Worm (Caenorhabditis elegans) whole organism, L3 larva: Measurements from ENCODE around the gene ram-2.

Experiments
- R02D3.7 ChIP-seq: fragments of 150-350 bp; optimal IDR thresholded peaks from 2 replicates; lab custom pipeline; 2014; ENCODE audit warnings: missing biosample characterization, missing genetic modification characterization
- ZK546.5 ChIP-seq: sonication (generic microtip); optimal IDR thresholded peaks from 2 replicates; lab custom pipeline; 2017; ENCODE audit warnings: missing biosample characterization, missing genetic modification characterization
- aly-2 ChIP-seq: fragments of 150-350 bp; optimal IDR thresholded peaks from 2 replicates; lab custom pipeline; 2014; ENCODE audit warnings: missing biosample characterization, missing genetic modification characterization
- ceh-16 ChIP-seq: sonication (generic microtip); optimal IDR thresholded peaks from 2 replicates; lab custom pipeline; 2017; ENCODE audit warnings: missing biosample characterization, missing genetic modification characterization
- ceh-82 ChIP-seq: fragments of 150-350 bp; optimal IDR thresholded peaks from 2 replicates; lab custom pipeline; 2014; ENCODE audit warnings: missing biosample characterization, missing genetic modification characterization
- ceh-9 ChIP-seq: sonication (generic microtip); optimal IDR thresholded peaks from 2 replicates; lab custom pipeline; 2018; ENCODE audit warnings: missing biosample characterization, missing genetic modification characterization
- daf-12 ChIP-seq: fragments of 150-350 bp; optimal IDR thresholded peaks from 2 replicates; lab custom pipeline; 2014; ENCODE audit warnings: missing biosample characterization, missing genetic modification reagents, missing genetic modification characterization
- egl-27 ChIP-seq: sonication (generic microtip); optimal IDR thresholded peaks from 4 replicates; lab custom pipeline; 2017; ENCODE audit warnings: missing biosample characterization, missing genetic modification reagents, missing genetic modification characterization
- egl-5 ChIP-seq: fragments of 150-350 bp; optimal IDR thresholded peaks from 2 replicates; lab custom pipeline; 2017; ENCODE audit warnings: missing biosample characterization, missing genetic modification reagents, missing genetic modification characterization, inconsistent platforms
- elt-1 ChIP-seq: fragments of 150-350 bp; optimal IDR thresholded peaks from 2 replicates; lab custom pipeline; 2014; ENCODE audit warnings: missing biosample characterization, missing genetic modification characterization
- elt-2 ChIP-seq: sonication (generic microtip); optimal IDR thresholded peaks from 2 replicates; lab custom pipeline; 2016; ENCODE audit warnings: missing genetic modification reagents, mild to moderate bottlenecking, missing genetic modification characterization, missing compliant biosample characterization
- elt-3 ChIP-seq, 3 experiments: fragments of 150-350 bp in 1 of 3; sonication (generic microtip) in 2 of 3; optimal IDR thresholded peaks; 2 replicates in 2 of 3; 4 replicates in 1 of 3; lab custom pipeline; 2014 to 2017; ENCODE audit warnings: missing biosample characterization in 3 of 3, missing genetic modification characterization in 3 of 3
- eor-1 ChIP-seq, 2 experiments: fragments of 150-350 bp; optimal IDR thresholded peaks; 2 replicates each; lab custom pipeline; 2014 to 2018; ENCODE audit warnings: missing biosample characterization in 2 of 2, missing genetic modification characterization in 2 of 2
- fkh-10 ChIP-seq: sonication (generic microtip); optimal IDR thresholded peaks from 2 replicates; lab custom pipeline; 2017; ENCODE audit warnings: missing biosample characterization, missing genetic modification reagents, missing genetic modification characterization
- fkh-2 ChIP-seq: fragments of 150-350 bp; optimal IDR thresholded peaks from 2 replicates; lab custom pipeline; 2014; ENCODE audit warnings: missing biosample characterization, missing genetic modification reagents, missing genetic modification characterization
- hmg-11 ChIP-seq: sonication (generic microtip); optimal IDR thresholded peaks from 2 replicates; lab custom pipeline; 2016; ENCODE audit warnings: missing genetic modification characterization, missing compliant biosample characterization
- jun-1 ChIP-seq: fragments of 150-350 bp; optimal IDR thresholded peaks from 2 replicates; lab custom pipeline; 2014; ENCODE audit warnings: missing biosample characterization, missing genetic modification reagents, missing genetic modification characterization
- lin-15B ChIP-seq: fragments of 150-350 bp; optimal IDR thresholded peaks from 2 replicates; lab custom pipeline; 2014; ENCODE audit warnings: missing biosample characterization, missing genetic modification characterization
- lin-39 ChIP-seq: fragments of 150-350 bp; optimal IDR thresholded peaks from 2 replicates; lab custom pipeline; 2018; ENCODE audit warnings: missing biosample characterization, missing genetic modification reagents, missing genetic modification characterization
- lsy-12 ChIP-seq: sonication (generic microtip); optimal IDR thresholded peaks from 2 replicates; lab custom pipeline; 2016; ENCODE audit warnings: mild to moderate bottlenecking, missing genetic modification characterization, missing compliant biosample characterization
- mdl-1 ChIP-seq: fragments of 150-350 bp; optimal IDR thresholded peaks from 2 replicates; lab custom pipeline; 2014; ENCODE audit warnings: missing biosample characterization, missing genetic modification characterization
- mml-1 ChIP-seq: fragments of 150-350 bp; sonication (generic microtip); optimal IDR thresholded peaks from 3 replicates; lab custom pipeline; 2014; ENCODE audit warnings: missing biosample characterization, missing genetic modification characterization
- nfya-1 ChIP-seq: sonication (generic microtip); optimal IDR thresholded peaks from 2 replicates; lab custom pipeline; 2017; ENCODE audit warnings: missing genetic modification characterization, mild to moderate bottlenecking, missing compliant biosample characterization, antibody characterized with exemption, moderate library complexity; ENCODE audit not compliant: insufficient read depth
- nhr-237 ChIP-seq: fragments of 150-350 bp; optimal IDR thresholded peaks from 2 replicates; lab custom pipeline; 2014; ENCODE audit warnings: missing biosample characterization, missing genetic modification characterization
- nhr-25 ChIP-seq: sonication (generic microtip); optimal IDR thresholded peaks from 2 replicates; lab custom pipeline; 2017; ENCODE audit warnings: missing biosample characterization, missing genetic modification characterization
- nhr-43 ChIP-seq: sonication (generic microtip); optimal IDR thresholded peaks from 2 replicates; lab custom pipeline; 2016; ENCODE audit warnings: mild to moderate bottlenecking, missing genetic modification characterization, missing compliant biosample characterization; ENCODE audit not compliant: poor library complexity, severe bottlenecking
- nhr-67 ChIP-seq: fragments of 150-350 bp; optimal IDR thresholded peaks from 2 replicates; lab custom pipeline; 2014; ENCODE audit warnings: missing biosample characterization, missing genetic modification characterization
- nhr-76 ChIP-seq: fragments of 150-350 bp; sonication (generic microtip); optimal IDR thresholded peaks from 5 replicates; lab custom pipeline; 2014; ENCODE audit warnings: missing biosample characterization, missing genetic modification characterization
- nhr-77 ChIP-seq: fragments of 150-350 bp; optimal IDR thresholded peaks from 2 replicates; lab custom pipeline; 2014; ENCODE audit warnings: missing biosample characterization, missing genetic modification characterization
- sea-2 ChIP-seq: fragments of 150-350 bp; sonication (generic microtip); optimal IDR thresholded peaks from 4 replicates; lab custom pipeline; 2014; ENCODE audit warnings: missing biosample characterization, missing genetic modification reagents, missing genetic modification characterization
- skn-1 ChIP-seq: fragments of 150-350 bp; optimal IDR thresholded peaks from 2 replicates; lab custom pipeline; 2014; ENCODE audit warnings: missing biosample characterization, missing genetic modification characterization
- snpc-4 ChIP-seq: fragments of 150-350 bp; optimal IDR thresholded peaks from 2 replicates; lab custom pipeline; 2014; ENCODE audit warnings: missing biosample characterization, missing genetic modification characterization
- tbx-2 ChIP-seq: sonication (generic microtip); optimal IDR thresholded peaks from 2 replicates; lab custom pipeline; 2016; ENCODE audit warnings: mild to moderate bottlenecking, missing genetic modification characterization, missing compliant biosample characterization
- unc-39 ChIP-seq: sonication (generic microtip); optimal IDR thresholded peaks from 4 replicates; lab custom pipeline; 2017; ENCODE audit warnings: missing biosample characterization, missing genetic modification characterization
- unc-62 ChIP-seq: fragments of 150-350 bp; sonication (generic microtip); optimal IDR thresholded peaks from 4 replicates; lab custom pipeline; 2014; ENCODE audit warnings: missing biosample characterization, missing genetic modification reagents, missing genetic modification characterization
- zag-1 ChIP-seq: fragments of 150-350 bp; optimal IDR thresholded peaks from 2 replicates; lab custom pipeline; 2014; ENCODE audit warnings: missing biosample characterization, missing genetic modification characterization
- ztf-11 ChIP-seq: fragments of 150-350 bp; optimal IDR thresholded peaks from 2 replicates; lab custom pipeline; 2014; ENCODE audit warnings: missing biosample characterization, missing genetic modification characterization
- ztf-4 ChIP-seq: fragments of 150-350 bp; optimal IDR thresholded peaks from 2 replicates; lab custom pipeline; 2014; ENCODE audit warnings: missing biosample characterization, missing genetic modification characterization

ram-2 gene

DNA sequence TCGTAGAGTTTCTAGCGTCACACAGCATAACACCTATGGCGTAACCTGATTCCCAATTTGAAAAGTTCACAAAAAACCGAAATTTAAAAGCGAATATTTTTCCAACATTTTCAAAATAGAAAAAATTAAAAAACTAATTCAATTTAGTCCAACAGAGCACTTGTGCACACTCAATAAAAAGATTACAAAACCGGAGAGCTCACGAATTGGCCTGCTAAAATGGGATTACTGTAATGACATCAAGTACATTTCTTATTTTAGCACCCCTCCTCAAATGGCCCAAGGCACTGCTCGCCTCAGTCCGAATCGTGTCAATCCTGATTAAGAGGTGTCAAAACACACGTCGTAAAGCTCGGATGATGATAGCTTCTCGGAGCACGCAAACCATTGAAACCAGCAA lies 16.1 kb upstream of the ram-2 start:
- TF ChIP-seq ceh-9: no peak
- TF ChIP-seq eor-1 (tag; optimal IDR thresholded peaks at IDR 0.05; lab: Kevin White, UChicago): no peak
- TF ChIP-seq aly-2: no peak
- no peak for TF ChIP-seq lin-39 (tag; lab: Kevin White, UChicago)
- no peak for TF ChIP-seq lsy-12
- no peak for TF ChIP-seq nhr-43 (tag; lab: Kevin White, UChicago)
- TF ChIP-seq nhr-77: no peak
- no peak for TF ChIP-seq nhr-25
- TF ChIP-seq nhr-76: no peak
- no peak for TF ChIP-seq tbx-2 (tag; lab: Kevin White, UChicago)
- TF ChIP-seq ztf-11 (tag; lab: Kevin White, UChicago): no peak
- TF ChIP-seq ceh-82 (tag; lab: Kevin White, UChicago): no peak
- TF ChIP-seq snpc-4 (tag; lab: Kevin White, UChicago): no peak
- no peak for TF ChIP-seq skn-1 (tag; lab: Kevin White, UChicago)
- no peak for TF ChIP-seq elt-3 (tag; optimal IDR thresholded peaks at IDR 0.05; lab: Kevin White, UChicago)
- TF ChIP-seq, all 47 proteins: peak for 0

DNA sequence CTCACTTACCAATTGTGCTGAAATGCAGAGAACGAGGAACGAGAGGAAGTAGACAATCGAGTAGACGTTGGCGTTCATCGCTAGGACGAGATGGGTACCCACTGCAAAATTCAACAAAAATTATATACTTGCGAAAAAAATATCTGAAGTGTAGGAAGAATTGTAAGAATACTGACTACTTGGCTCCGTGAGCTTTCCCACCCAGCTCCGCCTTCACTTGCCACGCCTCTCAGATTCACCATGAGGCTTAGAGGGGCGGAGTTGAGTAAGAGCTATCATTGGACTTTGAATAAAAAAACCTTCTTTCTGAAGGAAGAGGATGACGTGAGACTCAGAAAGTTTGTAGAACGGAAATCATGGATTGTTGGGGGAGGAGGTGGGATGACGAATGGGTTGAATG lies 13.6 kb upstream of the ram-2 start, which contains the start of gene nlp-18:
nlp-18 (minus strand) TSS at position 101 of the 400 bp plus-strand sequence.
- TF ChIP-seq R02D3.7 (tag; lab: Kevin White, UChicago) (no peak), nhr-43 (tag; lab: Kevin White, UChicago) (no peak), unc-39 (tag; lab: Kevin White, UChicago) (no peak), jun-1 (tag; lab: Kevin White, UChicago) (no peak), nhr-67 (tag; lab: Kevin White, UChicago) (no peak), aly-2 (no peak), daf-12 (no peak)
- TF ChIP-seq, all 47 proteins: peak for 0

DNA sequence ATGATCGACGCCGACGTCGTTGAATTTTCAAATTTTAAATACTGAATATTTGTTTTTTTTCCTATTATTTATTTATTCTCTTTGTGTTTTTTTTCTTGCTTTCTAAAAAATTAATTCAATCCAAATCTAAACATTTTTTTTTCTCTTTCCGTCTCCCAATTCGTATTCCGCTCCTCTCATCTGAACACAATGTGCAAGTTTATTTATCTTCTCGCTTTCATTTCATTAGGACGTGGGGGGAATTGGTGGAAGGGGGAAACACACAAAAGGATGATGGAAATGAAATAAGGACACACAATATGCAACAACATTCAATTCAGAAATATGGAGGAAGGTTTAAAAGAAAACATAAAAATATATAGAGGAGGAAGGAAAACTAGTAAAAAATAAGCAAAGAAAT lies 11.1 kb upstream of the ram-2 start:
- TF ChIP-seq nhr-43 (tag; lab: Kevin White, UChicago): no peak
- no peak for TF ChIP-seq nfya-1
- no peak for TF ChIP-seq zag-1 (tag; lab: Kevin White, UChicago)
- TF ChIP-seq egl-5 (tag; lab: Kevin White, UChicago): no peak
- no peak for TF ChIP-seq daf-12
- no peak for TF ChIP-seq eor-1 (tag; optimal IDR thresholded peaks at IDR 0.05; lab: Kevin White, UChicago)
- no peak for TF ChIP-seq unc-62 (GFP tag; lab: Kevin White, UChicago)
- TF ChIP-seq mml-1: no peak
- no peak for TF ChIP-seq mdl-1 (tag; lab: Kevin White, UChicago)
- TF ChIP-seq R02D3.7 (tag; lab: Kevin White, UChicago): no peak
- TF ChIP-seq ZK546.5 (tag; lab: Kevin White, UChicago): no peak
- TF ChIP-seq egl-27 (tag; lab: Kevin White, UChicago): no peak
- TF ChIP-seq elt-1 (tag; lab: Kevin White, UChicago): no peak
- TF ChIP-seq nhr-25: no peak
- no peak for TF ChIP-seq ceh-82 (tag; lab: Kevin White, UChicago)
- no peak for TF ChIP-seq lin-15B
- TF ChIP-seq fkh-10 (GFP tag; lab: Kevin White, UChicago): no peak
- no peak for TF ChIP-seq elt-2 (tag; lab: Kevin White, UChicago)
- no peak for TF ChIP-seq ceh-16 (tag; lab: Kevin White, UChicago)
- TF ChIP-seq, all 47 proteins: peak for 0

DNA sequence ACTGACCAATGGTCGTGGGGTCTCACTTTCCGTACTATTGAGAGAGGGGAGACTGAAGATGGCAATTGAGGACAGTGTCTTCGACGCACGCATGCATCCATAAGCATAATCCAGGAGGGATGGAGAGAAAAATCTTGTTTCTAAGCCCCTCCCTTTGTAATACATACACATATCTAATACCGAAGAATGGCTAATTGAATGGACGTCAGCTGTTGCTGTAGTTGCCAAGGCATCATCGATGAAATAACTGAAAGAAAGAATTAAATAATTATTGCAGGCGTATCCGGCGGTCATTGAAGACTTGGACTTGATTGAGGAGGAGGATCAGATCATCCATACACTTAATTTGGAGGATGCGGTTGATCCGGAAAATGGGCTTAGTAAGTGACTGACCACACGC lies 8.9 kb upstream of the ram-2 start, which contains the start of gene F33A8.7:
F33A8.7 (minus strand) TSS at position 101 of the 400 bp plus-strand sequence.
- no peak for TF ChIP-seq eor-1 (tag; optimal IDR thresholded peaks at IDR 0.05; lab: Kevin White, UChicago)
- TF ChIP-seq ceh-9: no peak
- TF ChIP-seq nhr-237 (tag; lab: Kevin White, UChicago): no peak
- no peak for TF ChIP-seq R02D3.7 (tag; lab: Kevin White, UChicago)
- TF ChIP-seq lin-39 (tag; lab: Kevin White, UChicago): no peak
- no peak for TF ChIP-seq nhr-77
- no peak for TF ChIP-seq mml-1
- no peak for TF ChIP-seq egl-5 (tag; lab: Kevin White, UChicago)
- no peak for TF ChIP-seq tbx-2 (tag; lab: Kevin White, UChicago)
- TF ChIP-seq egl-27 (tag; lab: Kevin White, UChicago): no peak
- no peak for TF ChIP-seq aly-2
- TF ChIP-seq elt-3 (tag; optimal IDR thresholded peaks at IDR 0.05; lab: Kevin White, UChicago): no peak
- TF ChIP-seq ztf-4 (tag; lab: Kevin White, UChicago): no peak
- no peak for TF ChIP-seq fkh-2 (tag; lab: Kevin White, UChicago)
- TF ChIP-seq sea-2 (GFP tag; lab: Kevin White, UChicago): no peak
- no peak for TF ChIP-seq hmg-11 (tag; lab: Kevin White, UChicago)
- TF ChIP-seq nhr-25: no peak
- no peak for TF ChIP-seq ceh-16 (tag; lab: Kevin White, UChicago)
- TF ChIP-seq, all 47 proteins: peak for 0
